Fruit fly (Drosophila melanogaster): ENCODE results near the gene CG34452.

CG34452 gene

DNA sequence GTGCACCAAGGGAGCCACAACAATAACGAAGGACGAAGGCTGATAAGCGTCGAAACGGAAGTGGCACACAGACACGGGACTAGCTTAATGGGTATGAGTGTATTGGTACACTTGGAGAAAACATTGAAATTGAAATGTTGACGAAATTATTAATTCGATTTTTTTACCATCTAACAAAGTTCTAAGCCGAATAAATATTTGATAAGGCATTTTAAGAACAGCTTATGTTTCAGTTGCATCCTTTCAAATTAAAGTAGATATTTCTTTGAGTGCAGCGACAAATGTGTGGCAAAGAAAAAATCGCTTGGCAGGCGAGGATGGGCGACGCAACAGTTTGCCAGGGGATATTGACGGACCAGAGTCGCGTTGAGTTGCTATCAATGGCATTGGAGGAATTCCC, 47.7 kb downstream of the CG34452 start (continued):
- no peak for TF ChIP-seq ro (GFP tag; IDR thresholded peaks at IDR 0.05)
- peak; percentile 33 for TF ChIP-seq zf30C (GFP tag; optimal IDR thresholded peaks at IDR 0.05)
- TF ChIP-seq HHEX (GFP tag; optimal IDR thresholded peaks at IDR 0.05) = no peak
- peak; percentile 55 for TF ChIP-seq gem (tag; optimal IDR thresholded peaks at IDR 0.05)
- TF ChIP-seq Antp (GFP tag; optimal IDR thresholded peaks at IDR 0.05) = peak; percentile 17
- TF ChIP-seq dan (GFP tag; IDR thresholded peaks at IDR 0.05) = no peak
- peak; percentile 11 for TF ChIP-seq Ssrp (tag; optimal IDR thresholded peaks at IDR 0.05)
- peak; percentile 58 for TF ChIP-seq CG1603 (tag; optimal IDR thresholded peaks at IDR 0.05)
- TF ChIP-seq Jarid2 (GFP tag; optimal IDR thresholded peaks at IDR 0.05) = no peak
- TF ChIP-seq h (optimal IDR thresholded peaks at IDR 0.05) = no peak
- no peak for TF ChIP-seq sob (GFP tag; IDR thresholded peaks at IDR 0.05)
- TF ChIP-seq Drgx (GFP tag; IDR thresholded peaks at IDR 0.05) = no peak
- TF ChIP-seq CG2116 (GFP tag; optimal IDR thresholded peaks at IDR 0.05) = no peak
- peak; percentile 9 for TF ChIP-seq chn (GFP tag; optimal IDR thresholded peaks at IDR 0.05)
- no peak for TF ChIP-seq peb (GFP tag; IDR thresholded peaks at IDR 0.05)
- no peak for TF ChIP-seq Poxn (GFP tag; IDR thresholded peaks at IDR 0.05)
- no peak for TF ChIP-seq E2f1 (GFP tag; IDR thresholded peaks at IDR 0.05)
- no peak for TF ChIP-seq CG14667 (GFP tag; IDR thresholded peaks at IDR 0.05)
- TF ChIP-seq corto (GFP tag; optimal IDR thresholded peaks at IDR 0.05) = no peak
- TF ChIP-seq CG1647 (GFP tag; optimal IDR thresholded peaks at IDR 0.05) = no peak
- no peak for TF ChIP-seq emc (GFP tag; optimal IDR thresholded peaks at IDR 0.05)
- TF ChIP-seq CG18011 (GFP tag; optimal IDR thresholded peaks at IDR 0.05) = no peak
- no peak for TF ChIP-seq CG4617 (GFP tag; optimal IDR thresholded peaks at IDR 0.05; ENCODE audit: borderline replicate concordance)
- TF ChIP-seq CG2712 (tag; optimal IDR thresholded peaks at IDR 0.05) = peak; percentile 43
- peak; percentile 26 for TF ChIP-seq CG10979 (tag; optimal IDR thresholded peaks at IDR 0.05)
- no peak for TF ChIP-seq HLH4C (GFP tag; IDR thresholded peaks at IDR 0.05; ENCODE audit: partially characterized antibody)
- TF ChIP-seq fru (optimal IDR thresholded peaks at IDR 0.05) = no peak
- no peak for TF ChIP-seq vfl (GFP tag; optimal IDR thresholded peaks at IDR 0.05)
- TF ChIP-seq tx (GFP tag; optimal IDR thresholded peaks at IDR 0.05) = no peak
- no peak for TF ChIP-seq CG17568 (GFP tag; optimal IDR thresholded peaks at IDR 0.05)
- peak; percentile 36 for TF ChIP-seq sens (GFP tag)
- no peak for TF ChIP-seq aop (GFP tag; IDR thresholded peaks at IDR 0.05)
- no peak for TF ChIP-seq ssp (GFP tag; IDR thresholded peaks at IDR 0.05)
- no peak for TF ChIP-seq CG17802 (tag; optimal IDR thresholded peaks at IDR 0.05)
- peak; percentile 23 for TF ChIP-seq CG12391 (tag; optimal IDR thresholded peaks at IDR 0.05)
- TF ChIP-seq CG11093 (GFP tag; IDR thresholded peaks at IDR 0.05) = 0 out of 3 replicates have a peak, but pooled peaks have one; percentile 27
- TF ChIP-seq dmrt99B (tag; optimal IDR thresholded peaks at IDR 0.05) = peak; percentile 4
- TF ChIP-seq lola (GFP tag; optimal IDR thresholded peaks at IDR 0.05) = peak in 1 of 3 experiments; percentile 26
- TF ChIP-seq CG14710 (tag; optimal IDR thresholded peaks at IDR 0.05) = no peak
- peak; percentile 36 for TF ChIP-seq scrt (GFP tag; optimal IDR thresholded peaks at IDR 0.05)
- peak; percentile 16 for TF ChIP-seq CG11504 (tag; optimal IDR thresholded peaks at IDR 0.05)
- no peak for TF ChIP-seq CG12744 (GFP tag; optimal IDR thresholded peaks at IDR 0.05)
- peak; percentile 31 for TF ChIP-seq Med (GFP tag)
- no peak for TF ChIP-seq sc (optimal IDR thresholded peaks at IDR 0.05)
- no peak for TF ChIP-seq sc (GFP tag; optimal IDR thresholded peaks at IDR 0.05)
- TF ChIP-seq so (GFP tag; IDR thresholded peaks at IDR 0.05) = no peak
- TF ChIP-seq Stat92E (GFP tag; optimal IDR thresholded peaks at IDR 0.05) = no peak
- peak; percentile 62 for TF ChIP-seq Xrp1 (GFP tag; IDR thresholded peaks at IDR 0.05)
- peak; percentile 3 for TF ChIP-seq grau (tag; optimal IDR thresholded peaks at IDR 0.05)
- TF ChIP-seq CG7839 (tag; optimal IDR thresholded peaks at IDR 0.05) = peak; percentile 16
- TF ChIP-seq psq (GFP tag; optimal IDR thresholded peaks at IDR 0.05) = no peak
- no peak for TF ChIP-seq br (optimal IDR thresholded peaks at IDR 0.05)
- TF ChIP-seq Lim3 (GFP tag; IDR thresholded peaks at IDR 0.05) = no peak
